Fruit fly (Drosophila melanogaster): ENCODE data around the gene CG2202.
A peak's percentile ranks its signal among the peaks of the same experiment; 100 is the strongest.

CG2202 gene

DNA sequence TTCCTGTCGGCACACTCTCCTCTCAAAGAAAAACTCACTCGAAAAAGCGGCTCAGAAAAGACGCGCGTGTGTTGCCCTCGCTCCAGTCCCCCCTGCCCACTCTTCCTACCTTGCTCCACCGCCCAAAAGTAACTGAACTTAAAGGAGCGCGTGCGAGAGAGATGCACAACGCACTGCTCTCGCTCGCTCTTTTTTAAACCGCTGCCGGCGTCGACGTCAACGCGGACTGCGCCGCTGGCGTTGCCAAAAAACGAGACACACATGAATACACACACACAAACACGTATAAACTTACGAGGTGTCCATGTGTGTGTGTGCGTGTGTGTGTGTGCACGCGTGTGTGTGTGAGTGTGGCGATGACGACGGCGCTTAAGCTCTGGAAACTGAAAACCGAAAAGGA lies 31.7 kb upstream of the CG2202 start (continued):
- TF ChIP-seq CG7357 (GFP tag; IDR thresholded peaks at IDR 0.05) = no peak
- no peak for TF ChIP-seq CG9727 (GFP tag; optimal IDR thresholded peaks at IDR 0.05)
- no peak for TF ChIP-seq HLH3B (GFP tag; IDR thresholded peaks at IDR 0.05)
- no peak for TF ChIP-seq CG10462 (GFP tag; optimal IDR thresholded peaks at IDR 0.05)
- TF ChIP-seq CG11696 (GFP tag; IDR thresholded peaks at IDR 0.05) = no peak
- no peak for TF ChIP-seq fu2 (GFP tag; optimal IDR thresholded peaks at IDR 0.05)
- TF ChIP-seq CG15601 (tag; optimal IDR thresholded peaks at IDR 0.05) = no peak
- TF ChIP-seq CG10267 (tag; optimal IDR thresholded peaks at IDR 0.05) = no peak
- TF ChIP-seq ci (GFP tag; IDR thresholded peaks at IDR 0.05) = no peak
- no peak for TF ChIP-seq en (GFP tag; optimal IDR thresholded peaks at IDR 0.05)
- TF ChIP-seq CG1832 (GFP tag; optimal IDR thresholded peaks at IDR 0.05) = peak; percentile 89
- no peak for TF ChIP-seq CG9797 (GFP tag; optimal IDR thresholded peaks at IDR 0.05)
- no peak for TF ChIP-seq CG17186 (GFP tag; optimal IDR thresholded peaks at IDR 0.05)
- TF ChIP-seq CG7786 (GFP tag; optimal IDR thresholded peaks at IDR 0.05) = no peak
- TF ChIP-seq HLH54F (GFP tag; optimal IDR thresholded peaks at IDR 0.05) = no peak
- TF ChIP-seq chn (GFP tag; optimal IDR thresholded peaks at IDR 0.05) = peak; percentile 29
- no peak for TF ChIP-seq CG34224 (GFP tag; IDR thresholded peaks at IDR 0.05; ENCODE audit: partially characterized antibody)
- TF ChIP-seq CG8765 (GFP tag; IDR thresholded peaks at IDR 0.05) = no peak
- no peak for TF ChIP-seq ewg (GFP tag; optimal IDR thresholded peaks at IDR 0.05)
- TF ChIP-seq tio (GFP tag; optimal IDR thresholded peaks at IDR 0.05) = no peak
- no peak for TF ChIP-seq fru (optimal IDR thresholded peaks at IDR 0.05)
- no peak for TF ChIP-seq CG12659 (GFP tag; optimal IDR thresholded peaks at IDR 0.05)
- no peak for TF ChIP-seq Aef1 (GFP tag; IDR thresholded peaks at IDR 0.05)
- no peak for TF ChIP-seq CG17328 (GFP tag; IDR thresholded peaks at IDR 0.05)
- TF ChIP-seq Oli (tag; optimal IDR thresholded peaks at IDR 0.05) = no peak
- no peak for TF ChIP-seq CG15269 (tag; optimal IDR thresholded peaks at IDR 0.05)
- TF ChIP-seq Stat92E (GFP tag; optimal IDR thresholded peaks at IDR 0.05) = no peak
- no peak for TF ChIP-seq insv (GFP tag; optimal IDR thresholded peaks at IDR 0.05)
- no peak for TF ChIP-seq Hmx (GFP tag; optimal IDR thresholded peaks at IDR 0.05)
- no peak for TF ChIP-seq ems (GFP tag; optimal IDR thresholded peaks at IDR 0.05)
- no peak for TF ChIP-seq tup (GFP tag; optimal IDR thresholded peaks at IDR 0.05)
- TF ChIP-seq Ravus (GFP tag; IDR thresholded peaks at IDR 0.05) = no peak
- TF ChIP-seq Max (GFP tag; optimal IDR thresholded peaks at IDR 0.05) = no peak
- no peak for TF ChIP-seq dysf (GFP tag; IDR thresholded peaks at IDR 0.05)
- TF ChIP-seq run (tag; optimal IDR thresholded peaks at IDR 0.05) = no peak
- TF ChIP-seq nom (GFP tag; optimal IDR thresholded peaks at IDR 0.05) = no peak
- peak; percentile 56; the same call in 1 of the 2 replicates for TF ChIP-seq Bgb (GFP tag; IDR thresholded peaks at IDR 0.05; ENCODE audit: partially characterized antibody)
- no peak for TF ChIP-seq CG1792 (GFP tag; optimal IDR thresholded peaks at IDR 0.05)
- TF ChIP-seq sens (GFP tag) = no peak
- TF ChIP-seq ATbp (GFP tag; optimal IDR thresholded peaks at IDR 0.05) = no peak
- TF ChIP-seq unpg (GFP tag; optimal IDR thresholded peaks at IDR 0.05) = no peak
- no peak for TF ChIP-seq Dbx (GFP tag; IDR thresholded peaks at IDR 0.05)
- TF ChIP-seq CG31388 (GFP tag; optimal IDR thresholded peaks at IDR 0.05) = no peak
- TF ChIP-seq NK7.1 (GFP tag; optimal IDR thresholded peaks at IDR 0.05) = no peak
- TF ChIP-seq jigr1 (GFP tag; IDR thresholded peaks at IDR 0.05) = no peak
- no peak for TF ChIP-seq org-1 (GFP tag; optimal IDR thresholded peaks at IDR 0.05)
- TF ChIP-seq twi (tag; optimal IDR thresholded peaks at IDR 0.05) = no peak
- TF ChIP-seq H2.0 (GFP tag; IDR thresholded peaks at IDR 0.05) = no peak
- TF ChIP-seq CG6791 (GFP tag; IDR thresholded peaks at IDR 0.05; ENCODE audit: partially characterized antibody) = peak; percentile 65; the same call in 2 of the 3 replicates
- TF ChIP-seq CG2199 (GFP tag; IDR thresholded peaks at IDR 0.05) = 0 out of 3 replicates have a peak, but pooled peaks have one; percentile 38
- TF ChIP-seq zf30C (GFP tag; optimal IDR thresholded peaks at IDR 0.05) = no peak
- TF ChIP-seq NC2α (GFP tag; optimal IDR thresholded peaks at IDR 0.05) = no peak
